Fruit fly (Drosophila melanogaster) whole organism, adult: ENCODE results near the gene sala.

ENCODE experiments used
- CG11617 ChIP-seq: fragments of 200-800 bp; sonication (Bioruptor generic); optimal IDR thresholded peaks from 2 replicates; lab custom pipeline; 2017; ENCODE audit warnings: mild to moderate bottlenecking, missing biosample characterization, missing genetic modification reagents, missing genetic modification characterization
- CG14711 ChIP-seq: fragments of 200-800 bp; sonication (Bioruptor generic); optimal IDR thresholded peaks from 2 replicates; lab custom pipeline; 2018; ENCODE audit warnings: missing biosample characterization, mild to moderate bottlenecking, missing genetic modification characterization, moderate library complexity
- CG1620 ChIP-seq: fragments of 200-800 bp; sonication (Bioruptor generic); optimal IDR thresholded peaks from 2 replicates; lab custom pipeline; 2016; ENCODE audit warnings: missing biosample characterization, missing genetic modification characterization
- CG5204 ChIP-seq: fragments of 200-800 bp; sonication (Bioruptor generic); optimal IDR thresholded peaks from 2 replicates; lab custom pipeline; 2016; ENCODE audit warnings: missing biosample characterization, missing genetic modification characterization
- CG7045 ChIP-seq: fragments of 200-800 bp; sonication (Bioruptor generic); optimal IDR thresholded peaks from 2 replicates; lab custom pipeline; 2017; ENCODE audit warnings: missing biosample characterization, mild to moderate bottlenecking, missing genetic modification characterization
- CG7101 ChIP-seq: fragments of 200-800 bp; sonication (Bioruptor generic); optimal IDR thresholded peaks from 2 replicates; lab custom pipeline; 2018; ENCODE audit warnings: missing biosample characterization, mild to moderate bottlenecking, missing genetic modification characterization, moderate library complexity
- Clk ChIP-seq: fragments of 200-800 bp; sonication (Bioruptor generic); optimal IDR thresholded peaks from 2 replicates; lab custom pipeline; 2017; ENCODE audit warnings: missing biosample characterization, missing genetic modification characterization
- Crg-1 ChIP-seq: fragments of 200-800 bp; sonication (Bioruptor generic); optimal IDR thresholded peaks from 2 replicates; lab custom pipeline; 2016; ENCODE audit warnings: missing biosample characterization, missing genetic modification characterization
- Mnt ChIP-seq: fragments of 200-800 bp; sonication (Bioruptor generic); optimal IDR thresholded peaks from 2 replicates; lab custom pipeline; 2016; ENCODE audit warnings: missing biosample characterization, mild to moderate bottlenecking, missing genetic modification characterization
- bab1 ChIP-seq: fragments of 200-800 bp; sonication (Bioruptor generic); optimal IDR thresholded peaks from 3 replicates; lab custom pipeline; 2019; ENCODE audit warnings: missing biosample characterization, mild to moderate bottlenecking, missing genetic modification characterization, moderate library complexity
- cnc ChIP-seq, 2 experiments: fragments of >200 bp; optimal IDR thresholded peaks; 2 replicates each; lab custom pipeline; 2017
- kay ChIP-seq: fragments of 200-800 bp; sonication (Bioruptor generic); peaks from one replicate; lab custom pipeline; 2016; ENCODE audit warnings: missing biosample characterization, missing genetic modification characterization, borderline replicate concordance
- pad ChIP-seq: fragments of 200-800 bp; sonication (Bioruptor generic); optimal IDR thresholded peaks from 3 replicates; lab custom pipeline; 2017; ENCODE audit warnings: missing biosample characterization, missing genetic modification characterization, mild to moderate bottlenecking, moderate library complexity, missing genetic modification reagents
- tj ChIP-seq: fragments of 200-800 bp; sonication (Bioruptor generic); optimal IDR thresholded peaks from 3 replicates; lab custom pipeline; 2017; ENCODE audit warnings: missing biosample characterization, mild to moderate bottlenecking, missing genetic modification characterization, moderate library complexity

dm6 chr2L:11469973-11470372 is 14.5 kb upstream of the sala start:
- no peak for TF ChIP-seq bab1 (GFP tag; lab: Kevin White, UChicago)
- no peak for TF ChIP-seq kay (GFP tag; lab: Kevin White, UChicago)
- no peak for TF ChIP-seq Clk (GFP tag; lab: Kevin White, UChicago)
- no peak for TF ChIP-seq CG14711 (tag; lab: Kevin White, UChicago)
- no peak for TF ChIP-seq CG11617 (GFP tag; lab: Kevin White, UChicago)
- TF ChIP-seq Crg-1 (GFP tag; lab: Kevin White, UChicago) = no peak
- TF ChIP-seq CG7101 = no peak
- no peak for TF ChIP-seq cnc (optimal IDR thresholded peaks at IDR 0.05; lab: Kevin White, UChicago)
- TF ChIP-seq CG5204 (GFP tag; lab: Kevin White, UChicago) = no peak
- TF ChIP-seq Mnt (GFP tag; lab: Kevin White, UChicago) = no peak
- TF ChIP-seq CG1620 (GFP tag; lab: Kevin White, UChicago) = no peak
- TF ChIP-seq CG7045 (GFP tag; lab: Kevin White, UChicago) = no peak
- no peak for TF ChIP-seq tj (GFP tag; lab: Kevin White, UChicago)
- no peak for TF ChIP-seq pad (GFP tag; lab: Kevin White, UChicago)
